Worm (Caenorhabditis elegans): Measurements from ENCODE around the gene srt-31.

Gene srt-31

ce11 chrV:446988-447387 lies 25.7 kb upstream of the srt-31 start:
- TF ChIP-seq lin-13 (GFP tag; optimal IDR thresholded peaks at IDR 0.05) (no peak), elt-3 (tag; optimal IDR thresholded peaks at IDR 0.05) (no peak), unc-62 (GFP tag; optimal IDR thresholded peaks at IDR 0.05) (no peak), sem-4 (tag; optimal IDR thresholded peaks at IDR 0.05) (no peak), sma-9 (GFP tag; optimal IDR thresholded peaks at IDR 0.05) (no peak), sma-9 (tag; optimal IDR thresholded peaks at IDR 0.05) (no peak), Y55F3AM.14 (GFP tag; optimal IDR thresholded peaks at IDR 0.05) (no peak), lin-11 (tag; optimal IDR thresholded peaks at IDR 0.05) (no peak), snpc-4 (tag; optimal IDR thresholded peaks at IDR 0.05) (no peak), ZK546.5 (tag; optimal IDR thresholded peaks at IDR 0.05) (no peak), nhr-21 (tag; optimal IDR thresholded peaks at IDR 0.05) (no peak), ztf-4 (tag; optimal IDR thresholded peaks at IDR 0.05) (no peak), mbf-1 (tag; optimal IDR thresholded peaks at IDR 0.05) (no peak), sma-3 (GFP tag; optimal IDR thresholded peaks at IDR 0.05) (no peak), nhr-129 (tag; optimal IDR thresholded peaks at IDR 0.05) (no peak), gmeb-1 (tag; optimal IDR thresholded peaks at IDR 0.05) (no peak), mdl-1 (tag; optimal IDR thresholded peaks at IDR 0.05) (no peak), lsy-2 (tag; optimal IDR thresholded peaks at IDR 0.05) (no peak), egl-27 (tag; optimal IDR thresholded peaks at IDR 0.05) (no peak), ztf-1 (GFP tag; conservative IDR thresholded peaks at IDR 0.05) (no peak), R02D3.7 (tag; optimal IDR thresholded peaks at IDR 0.05) (no peak)

DNA sequence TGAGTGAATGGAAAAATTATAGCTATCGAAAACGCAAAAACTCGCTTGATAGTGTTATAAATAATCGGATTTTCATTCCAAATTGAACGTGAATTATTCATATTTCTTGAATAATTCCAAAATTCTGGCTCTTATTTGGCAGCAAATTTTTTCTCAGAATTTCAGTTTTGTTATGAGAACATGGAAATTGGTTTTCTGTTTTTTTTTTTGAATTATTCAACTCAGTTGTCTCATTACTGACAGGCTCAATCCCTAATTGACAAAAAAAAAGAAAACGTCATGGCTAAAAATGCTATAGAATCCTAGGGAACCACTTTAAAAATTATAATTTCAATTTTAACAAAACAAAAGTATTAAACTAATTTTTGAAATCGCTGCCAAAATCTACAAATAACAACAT lies 23.6 kb upstream of the srt-31 start, which contains the start of gene srh-35:
Gene srh-35 (minus strand): TSS at position 101 of the 400 bp plus-strand sequence.
- TF ChIP-seq R02D3.7 (tag; optimal IDR thresholded peaks at IDR 0.05) = no peak
- no peak for TF ChIP-seq sma-9 (GFP tag; optimal IDR thresholded peaks at IDR 0.05)
- no peak for TF ChIP-seq sma-9 (tag; optimal IDR thresholded peaks at IDR 0.05)
- TF ChIP-seq nhr-23 (tag; optimal IDR thresholded peaks at IDR 0.05) = no peak
- no peak for TF ChIP-seq mab-5 (tag; optimal IDR thresholded peaks at IDR 0.05)
- no peak for TF ChIP-seq lsy-2 (tag; optimal IDR thresholded peaks at IDR 0.05)
- TF ChIP-seq blmp-1 (tag; optimal IDR thresholded peaks at IDR 0.05; ENCODE audit: insufficient read depth) = no peak
- TF ChIP-seq mdl-1 (tag; optimal IDR thresholded peaks at IDR 0.05) = no peak
- TF ChIP-seq C34F6.9 (tag; optimal IDR thresholded peaks at IDR 0.05) = no peak
- TF ChIP-seq nhr-25 (tag; optimal IDR thresholded peaks at IDR 0.05) = no peak
- TF ChIP-seq nhr-11 (tag; optimal IDR thresholded peaks at IDR 0.05) = no peak
- TF ChIP-seq nhr-129 (tag; optimal IDR thresholded peaks at IDR 0.05) = no peak
- no peak for TF ChIP-seq lin-39 (tag; optimal IDR thresholded peaks at IDR 0.05)
- TF ChIP-seq ztf-11 (tag; optimal IDR thresholded peaks at IDR 0.05) = no peak
- no peak for TF ChIP-seq aly-2 (tag; optimal IDR thresholded peaks at IDR 0.05)
- TF ChIP-seq ztf-1 (GFP tag; conservative IDR thresholded peaks at IDR 0.05) = no peak
- no peak for TF ChIP-seq skn-1 (tag; optimal IDR thresholded peaks at IDR 0.05)
- TF ChIP-seq ceh-16 (tag; optimal IDR thresholded peaks at IDR 0.05) = no peak

ce11 chrV:449685-450084 lies 23.0 kb upstream of the srt-31 start, which contains the start of gene M02H5.8:
Gene M02H5.8 (plus strand): TSS chrV:449981.
- no peak for TF ChIP-seq nhr-10 (tag; optimal IDR thresholded peaks at IDR 0.05)
- TF ChIP-seq zag-1 (tag; optimal IDR thresholded peaks at IDR 0.05) = no peak
- TF ChIP-seq fos-1 (tag; optimal IDR thresholded peaks at IDR 0.05) = peak; percentile 95
- no peak for TF ChIP-seq unc-55 (GFP tag; optimal IDR thresholded peaks at IDR 0.05)

ce11 chrV:450757-451501 lies 21.8 kb upstream of the srt-31 start, which contains the start of gene nhr-123:
Gene nhr-123 (plus strand): TSS chrV:451451.
- TF ChIP-seq C34F6.9 (tag; optimal IDR thresholded peaks at IDR 0.05) (no peak), dmd-4 (tag; optimal IDR thresholded peaks at IDR 0.05) (no peak), crh-2 (tag; optimal IDR thresholded peaks at IDR 0.05) (no peak), zag-1 (tag; optimal IDR thresholded peaks at IDR 0.05) (no peak), R02D3.7 (tag; optimal IDR thresholded peaks at IDR 0.05) (no peak), aly-2 (tag; optimal IDR thresholded peaks at IDR 0.05) (no peak), lin-39 (tag; optimal IDR thresholded peaks at IDR 0.05) (no peak), fos-1 (tag; optimal IDR thresholded peaks at IDR 0.05) (peak; percentile 41)
